Worm (Caenorhabditis elegans) whole organism, midembryonic: ENCODE data around the gene M01B2.12.

Experiments used
- T22C8.4 ChIP-seq: fragments of 200-800 bp; sonication (Bioruptor generic); IDR thresholded peaks from 2 replicates; pipeline ENCODE4 v1.3.6; 2022; ENCODE audit warnings: missing genetic modification characterization, missing compliant biosample characterization
- cog-1 ChIP-seq: sonication (generic microtip); optimal IDR thresholded peaks from 2 replicates; lab custom pipeline; 2016; ENCODE audit warnings: missing genetic modification characterization, missing compliant biosample characterization
- flt-1 ChIP-seq: fragments of 200-800 bp; sonication (Bioruptor generic); IDR thresholded peaks from 2 replicates; pipeline ENCODE4 v1.3.6; 2022; ENCODE audit warnings: missing genetic modification characterization, missing compliant biosample characterization
- klf-2 ChIP-seq: fragments of 200-800 bp; sonication (Bioruptor generic); conservative IDR thresholded peaks from 2 replicates; pipeline ENCODE4 v1.3.6; 2022; ENCODE audit warnings: missing genetic modification reagents, missing genetic modification characterization, missing compliant biosample characterization
- med-1 ChIP-seq: sonication (generic microtip); optimal IDR thresholded peaks from 2 replicates; lab custom pipeline; 2017; ENCODE audit warnings: missing genetic modification characterization, mild to moderate bottlenecking, missing compliant biosample characterization, antibody characterized with exemption, missing genetic modification reagents; ENCODE audit not compliant: insufficient read depth
- ref-1 ChIP-seq: fragments of 200-800 bp; sonication (Bioruptor generic); conservative IDR thresholded peaks from 2 replicates; pipeline ENCODE4 v1.3.6; 2022; ENCODE audit warnings: missing genetic modification reagents, missing genetic modification characterization, missing compliant biosample characterization
- tab-1 ChIP-seq: fragments of 200-800 bp; sonication (Bioruptor generic); IDR thresholded peaks from 2 replicates; pipeline ENCODE4 v1.3.6; 2022; ENCODE audit warnings: missing genetic modification characterization, missing compliant biosample characterization
- ztf-23 ChIP-seq: fragments of 200-800 bp; sonication (Bioruptor generic); IDR thresholded peaks from 2 replicates; pipeline ENCODE4 v1.3.6; 2022; ENCODE audit warnings: missing genetic modification reagents, missing genetic modification characterization, missing compliant biosample characterization
- ztf-29 ChIP-seq: fragments of 200-800 bp; sonication (Bioruptor generic); IDR thresholded peaks from 2 replicates; pipeline ENCODE4 v1.3.6; 2022; ENCODE audit warnings: missing genetic modification reagents, missing genetic modification characterization, missing compliant biosample characterization

M01B2.12 gene

DNA sequence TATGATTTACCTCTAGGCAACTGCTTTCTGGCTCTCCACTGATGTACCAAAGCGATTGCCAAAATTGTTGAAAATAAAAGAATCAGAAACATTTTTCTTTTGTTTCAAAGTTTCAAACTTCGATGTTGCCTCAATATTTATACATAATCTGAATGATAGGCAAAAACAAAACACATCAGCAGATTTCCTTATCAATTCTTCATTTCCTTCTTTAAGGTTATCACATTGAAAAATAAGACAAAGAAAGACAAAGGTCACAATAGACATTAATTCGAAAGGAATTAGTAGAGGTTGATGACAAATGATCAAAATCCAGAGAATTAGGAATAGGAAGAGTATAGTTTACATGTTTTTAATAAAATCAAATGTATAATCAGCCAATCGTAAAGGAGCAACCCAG is 27.0 kb upstream of the M01B2.12 start, which contains the start of gene cyp-34A2:
cyp-34A2 (minus strand) TSS at position 101 of the 400 bp plus-strand sequence.
- TF ChIP-seq ztf-29 (GFP tag; lab: Robert Waterston, UW) (no peak), tab-1 (no peak), ref-1 (GFP tag; lab: Robert Waterston, UW) (no peak), T22C8.4 (no peak)

DNA sequence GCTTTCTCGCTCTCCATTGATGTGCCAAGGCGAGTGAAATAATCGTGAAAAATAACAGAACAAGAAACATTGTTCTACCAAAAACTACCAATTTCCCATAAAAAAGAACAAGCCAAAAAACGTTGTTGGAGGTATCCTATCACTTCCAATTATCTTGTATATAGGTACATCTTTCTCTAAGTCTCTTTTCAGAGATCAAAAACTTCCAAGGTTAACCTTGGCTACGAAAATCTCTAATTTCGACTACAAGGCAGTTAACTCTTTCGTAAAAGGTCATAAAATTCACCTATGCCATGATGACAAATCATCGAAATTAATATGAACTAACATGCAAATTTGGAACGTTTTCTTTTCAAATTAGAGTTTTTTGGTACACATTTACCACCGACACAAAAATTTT is 23.8 kb upstream of the M01B2.12 start, which contains the start of gene cyp-34A1:
cyp-34A1 (minus strand) TSS at position 101 of the 400 bp plus-strand sequence.
- TF ChIP-seq tab-1 (no peak), med-1 (GFP tag; lab: Kevin White, UChicago) (no peak), T22C8.4 (no peak), ztf-29 (GFP tag; lab: Robert Waterston, UW) (no peak), cog-1 (tag; lab: Kevin White, UChicago) (no peak), klf-2 (GFP tag; lab: Robert Waterston, UW) (no peak), ztf-23 (GFP tag; lab: Robert Waterston, UW) (no peak), ref-1 (GFP tag; lab: Robert Waterston, UW) (no peak), flt-1 (no peak)

DNA sequence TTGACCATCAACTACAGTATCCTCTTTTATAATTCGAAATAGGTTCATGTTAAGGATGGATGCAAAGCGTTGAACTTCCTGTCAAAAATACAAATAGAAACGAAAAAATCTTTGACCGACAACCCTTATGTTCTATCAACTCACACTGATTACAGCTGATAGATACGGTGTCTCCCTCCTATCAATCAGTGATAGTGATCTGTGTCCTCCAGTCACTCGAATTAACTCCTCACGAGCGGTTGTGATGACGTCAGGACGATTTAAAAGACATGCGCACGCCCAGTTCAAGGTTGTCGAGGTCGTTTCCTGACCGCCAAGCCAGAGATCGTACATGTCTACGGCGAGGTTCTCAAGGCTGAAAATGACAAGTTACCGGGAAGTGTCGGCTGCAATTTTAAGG is 22.0 kb upstream of the M01B2.12 start:
- TF ChIP-seq ztf-29 (GFP tag; lab: Robert Waterston, UW) (no peak), T22C8.4 (no peak), med-1 (GFP tag; lab: Kevin White, UChicago) (no peak), ref-1 (GFP tag; lab: Robert Waterston, UW) (no peak), tab-1 (no peak), cog-1 (tag; lab: Kevin White, UChicago) (no peak), flt-1 (no peak), klf-2 (GFP tag; lab: Robert Waterston, UW) (no peak), ztf-23 (GFP tag; lab: Robert Waterston, UW) (no peak)

DNA sequence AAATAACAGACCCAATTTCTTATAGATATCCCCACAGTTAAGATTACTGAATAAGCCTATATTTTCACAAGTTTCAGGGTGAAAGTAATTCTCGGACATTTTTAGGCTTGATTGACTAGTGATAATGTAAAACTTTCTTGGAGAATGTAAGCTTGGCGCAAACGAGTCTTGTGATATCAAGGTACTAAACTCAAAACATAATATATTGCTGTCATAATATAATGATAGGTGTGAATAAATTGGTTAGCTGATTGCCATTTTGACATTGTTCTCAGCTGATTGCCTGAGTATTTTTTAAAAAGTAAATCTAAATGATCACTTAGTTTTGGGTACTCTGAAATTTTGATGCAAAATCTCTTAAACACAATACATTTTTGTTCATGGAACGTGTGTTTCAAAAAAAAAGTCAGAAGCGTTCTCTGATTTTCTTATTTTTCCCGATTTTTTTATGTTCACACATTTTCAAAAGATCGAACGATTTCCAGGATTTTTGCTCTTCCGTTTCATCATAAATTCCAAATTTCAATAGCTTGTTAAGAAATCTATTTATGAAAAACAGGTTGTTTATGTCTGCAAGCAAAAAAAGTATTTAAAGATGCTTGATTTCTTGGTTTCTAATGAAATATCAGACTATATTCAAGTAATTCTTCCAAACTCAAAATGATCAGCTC is 17.4 kb upstream of the M01B2.12 start, which contains the start of the genes srw-19 and srx-51:
srw-19 (minus strand) TSS at position 101 of the 671 bp plus-strand sequence.
srx-51 (plus strand) TSS at position 621 of the 671 bp plus-strand sequence.
- TF ChIP-seq med-1 (GFP tag; lab: Kevin White, UChicago) (no peak), cog-1 (tag; lab: Kevin White, UChicago) (no peak), flt-1 (no peak), ztf-29 (GFP tag; lab: Robert Waterston, UW) (no peak), ref-1 (GFP tag; lab: Robert Waterston, UW) (no peak), klf-2 (GFP tag; lab: Robert Waterston, UW) (no peak), ztf-23 (GFP tag; lab: Robert Waterston, UW) (no peak), tab-1 (no peak), T22C8.4 (no peak)

DNA sequence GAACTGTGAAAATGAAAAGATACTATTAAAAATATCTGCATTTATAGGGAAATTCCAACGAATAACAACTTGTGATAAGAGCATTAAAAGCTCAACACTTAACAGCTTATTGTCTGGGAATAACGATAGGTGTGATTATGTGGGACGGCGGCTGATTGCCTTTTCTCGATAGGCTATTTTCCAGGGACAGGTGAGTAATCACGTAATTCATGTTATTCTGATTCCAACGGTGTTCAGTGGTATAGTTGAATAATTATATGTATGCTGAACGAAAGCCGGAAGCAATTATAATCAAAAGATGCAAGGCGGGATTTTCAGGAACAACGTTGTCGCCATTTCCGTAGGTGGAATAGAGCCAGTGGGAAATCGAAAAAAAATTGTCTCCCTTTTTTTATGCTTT is 12.9 kb upstream of the M01B2.12 start, which contains the start of gene srw-17:
srw-17 (minus strand) TSS at position 101 of the 400 bp plus-strand sequence.
- TF ChIP-seq flt-1 (no peak), med-1 (GFP tag; lab: Kevin White, UChicago) (no peak), tab-1 (no peak)

DNA sequence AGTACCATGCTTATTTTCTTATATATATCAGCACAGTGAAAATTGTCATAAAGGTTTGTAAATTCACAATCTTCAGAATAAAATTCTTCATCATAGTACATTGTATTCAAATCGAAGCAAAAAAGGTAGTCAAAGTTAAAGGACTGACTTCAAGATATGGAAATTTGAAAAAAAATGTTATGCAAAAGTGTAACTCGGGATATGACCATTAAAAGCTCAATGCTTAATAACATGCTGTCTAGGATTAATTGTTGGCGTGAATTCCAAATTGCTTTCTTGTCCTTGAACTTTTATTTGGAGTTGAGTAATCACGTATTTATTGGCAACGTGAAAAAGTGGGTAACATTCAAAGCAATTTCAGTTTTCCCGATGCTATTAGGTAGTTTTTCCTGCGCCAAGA is 10.7 kb upstream of the M01B2.12 start, which contains the start of gene srw-16:
srw-16 (minus strand) TSS at position 101 of the 400 bp plus-strand sequence.
- no peak for TF ChIP-seq ztf-29 (GFP tag; lab: Robert Waterston, UW)
- no peak for TF ChIP-seq klf-2 (GFP tag; lab: Robert Waterston, UW)
- TF ChIP-seq cog-1 (tag; lab: Kevin White, UChicago): no peak
- TF ChIP-seq tab-1: no peak
- no peak for TF ChIP-seq med-1 (GFP tag; lab: Kevin White, UChicago)
- no peak for TF ChIP-seq flt-1
- no peak for TF ChIP-seq ztf-23 (GFP tag; lab: Robert Waterston, UW)
- TF ChIP-seq T22C8.4: no peak
- no peak for TF ChIP-seq ref-1 (GFP tag; lab: Robert Waterston, UW)

DNA sequence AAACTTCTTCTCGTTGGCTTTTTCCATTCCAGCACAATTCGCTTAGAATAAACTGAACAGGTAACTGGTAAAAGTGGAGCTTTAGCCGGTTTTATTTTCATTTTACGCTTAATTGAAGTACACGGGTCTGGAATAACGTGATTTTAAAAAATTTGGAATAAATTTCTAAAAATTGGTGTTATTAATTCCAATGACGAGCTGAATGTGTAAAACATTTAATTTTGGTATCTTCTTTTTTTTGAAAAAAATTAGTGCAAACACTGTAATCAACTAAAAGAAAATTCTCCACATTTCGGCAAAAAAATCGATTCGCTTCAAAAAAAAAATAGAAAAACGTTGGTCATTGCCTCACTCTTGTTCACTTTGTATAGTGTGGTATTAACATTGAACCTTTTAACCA is 8.2 kb upstream of the M01B2.12 start, which contains the start of gene T10H4.4:
T10H4.4 (minus strand) TSS at position 101 of the 400 bp plus-strand sequence.
- no peak for TF ChIP-seq klf-2 (GFP tag; lab: Robert Waterston, UW)
- TF ChIP-seq T22C8.4: no peak
- no peak for TF ChIP-seq flt-1
- TF ChIP-seq ztf-29 (GFP tag; lab: Robert Waterston, UW): no peak
- TF ChIP-seq ref-1 (GFP tag; lab: Robert Waterston, UW): no peak
- no peak for TF ChIP-seq med-1 (GFP tag; lab: Kevin White, UChicago)
- TF ChIP-seq tab-1: no peak
- TF ChIP-seq ztf-23 (GFP tag; lab: Robert Waterston, UW): no peak
- no peak for TF ChIP-seq cog-1 (tag; lab: Kevin White, UChicago)

DNA sequence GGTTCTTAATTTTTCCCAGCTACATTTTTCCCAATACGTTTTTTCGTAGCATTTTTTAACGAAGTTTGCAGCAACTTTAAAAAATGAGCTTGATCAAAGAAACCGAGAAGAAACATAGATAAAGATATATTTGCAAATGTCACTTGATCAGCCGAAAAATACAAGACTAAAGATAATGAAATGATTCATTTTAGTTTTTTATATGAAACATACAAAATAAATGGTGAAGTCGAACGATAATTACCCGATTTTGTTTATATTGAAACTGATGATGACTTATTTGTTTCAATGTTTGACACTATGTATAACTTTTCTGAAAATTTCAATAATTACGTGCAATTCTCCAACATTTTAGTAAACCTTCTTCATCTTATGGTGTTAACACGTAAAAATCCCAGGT is 4.3 kb upstream of the M01B2.12 start, which contains the start of gene srw-22:
srw-22 (plus strand) TSS at position 301 of the 400 bp plus-strand sequence.
- no peak for TF ChIP-seq med-1 (GFP tag; lab: Kevin White, UChicago)

DNA sequence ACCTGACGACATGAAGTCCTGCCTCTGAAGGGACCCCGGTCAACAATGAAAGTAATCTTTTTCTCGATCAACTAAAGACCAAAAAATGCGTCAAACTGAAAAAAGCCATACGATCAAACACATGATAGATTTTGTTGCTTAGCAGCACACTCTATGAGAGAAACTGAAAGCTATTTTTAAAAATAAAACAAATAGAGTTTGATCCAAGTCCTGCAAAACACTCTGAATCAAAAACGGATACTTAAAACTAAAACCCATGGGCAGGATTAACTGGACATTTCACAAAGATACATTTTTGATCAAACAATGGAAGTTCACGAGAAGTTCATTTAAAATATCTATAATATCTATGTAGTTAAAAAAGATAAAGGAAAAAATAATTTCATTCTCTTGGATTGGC is 3.4 kb upstream of the M01B2.12 start, which contains the start of gene T10H4.13:
T10H4.13 (minus strand) TSS at position 101 of the 400 bp plus-strand sequence.
- TF ChIP-seq T22C8.4: no peak
- TF ChIP-seq cog-1 (tag; lab: Kevin White, UChicago): no peak
- TF ChIP-seq ref-1 (GFP tag; lab: Robert Waterston, UW): no peak
- no peak for TF ChIP-seq ztf-29 (GFP tag; lab: Robert Waterston, UW)
- TF ChIP-seq klf-2 (GFP tag; lab: Robert Waterston, UW): no peak
- no peak for TF ChIP-seq med-1 (GFP tag; lab: Kevin White, UChicago)
- TF ChIP-seq flt-1: no peak
- no peak for TF ChIP-seq tab-1
- no peak for TF ChIP-seq ztf-23 (GFP tag; lab: Robert Waterston, UW)
